Worm (Caenorhabditis elegans): ENCODE data around the gene C07A9.12.

Gene C07A9.12

ce11 chrIII:9697886-9698285 lies 29.5 kb downstream of the C07A9.12 start:
- TF ChIP-seq nhr-129 (tag; optimal IDR thresholded peaks at IDR 0.05) (peak; percentile 21), sma-3 (GFP tag; optimal IDR thresholded peaks at IDR 0.05) (no peak)

ce11 chrIII:9697323-9697722 lies 30.0 kb downstream of the C07A9.12 start:
- TF ChIP-seq sma-9 (GFP tag; optimal IDR thresholded peaks at IDR 0.05) (peak; percentile 55), sma-9 (tag; optimal IDR thresholded peaks at IDR 0.05) (no peak), nhr-129 (tag; optimal IDR thresholded peaks at IDR 0.05) (peak; percentile 84), unc-55 (GFP tag; optimal IDR thresholded peaks at IDR 0.05) (peak; percentile 48), crh-2 (tag; optimal IDR thresholded peaks at IDR 0.05) (peak; percentile 70), C34F6.9 (tag; optimal IDR thresholded peaks at IDR 0.05) (peak; percentile 67), skn-1 (tag; optimal IDR thresholded peaks at IDR 0.05) (no peak), lsy-2 (tag; optimal IDR thresholded peaks at IDR 0.05) (peak; percentile 34 to 59), ztf-11 (tag; optimal IDR thresholded peaks at IDR 0.05) (no peak), mbf-1 (tag; optimal IDR thresholded peaks at IDR 0.05) (no peak), fos-1 (tag; optimal IDR thresholded peaks at IDR 0.05) (peak; percentile 89), lin-13 (GFP tag; optimal IDR thresholded peaks at IDR 0.05) (peak; percentile 12), zag-1 (tag; optimal IDR thresholded peaks at IDR 0.05) (peak; percentile 16), lin-11 (tag; optimal IDR thresholded peaks at IDR 0.05) (peak; percentile 19), F13H6.1 (tag; optimal IDR thresholded peaks at IDR 0.05) (peak; percentile 76), nhr-25 (tag; optimal IDR thresholded peaks at IDR 0.05) (peak; percentile 21), nhr-6 (tag; optimal IDR thresholded peaks at IDR 0.05) (no peak), mdl-1 (tag; optimal IDR thresholded peaks at IDR 0.05) (peak in 1 of 2 experiments; percentile 64), egl-27 (tag; optimal IDR thresholded peaks at IDR 0.05) (no peak)

- TF ChIP-seq R02D3.7 (tag; optimal IDR thresholded peaks at IDR 0.05): no peak
- TF ChIP-seq snpc-4 (tag; optimal IDR thresholded peaks at IDR 0.05): no peak
- no peak for TF ChIP-seq blmp-1 (tag; optimal IDR thresholded peaks at IDR 0.05; ENCODE audit: insufficient read depth)
- no peak for TF ChIP-seq sma-3 (GFP tag; optimal IDR thresholded peaks at IDR 0.05)
- TF ChIP-seq crh-2 (tag; optimal IDR thresholded peaks at IDR 0.05): no peak
- TF ChIP-seq sem-4 (tag; optimal IDR thresholded peaks at IDR 0.05): no peak
- no peak for TF ChIP-seq peb-1 (tag; optimal IDR thresholded peaks at IDR 0.05)
- no peak for TF ChIP-seq nhr-25 (tag; optimal IDR thresholded peaks at IDR 0.05)
- TF ChIP-seq nhr-21 (tag; optimal IDR thresholded peaks at IDR 0.05): no peak
- TF ChIP-seq lin-13 (GFP tag; optimal IDR thresholded peaks at IDR 0.05): no peak
- no peak for TF ChIP-seq unc-62 (GFP tag; optimal IDR thresholded peaks at IDR 0.05)
- TF ChIP-seq ceh-16 (tag; optimal IDR thresholded peaks at IDR 0.05): no peak
- TF ChIP-seq skn-1 (tag; optimal IDR thresholded peaks at IDR 0.05): no peak
- no peak for TF ChIP-seq lin-11 (tag; optimal IDR thresholded peaks at IDR 0.05)
- no peak for TF ChIP-seq zag-1 (tag; optimal IDR thresholded peaks at IDR 0.05)
- no peak for TF ChIP-seq ztf-4 (tag; optimal IDR thresholded peaks at IDR 0.05)
- TF ChIP-seq mbf-1 (tag; optimal IDR thresholded peaks at IDR 0.05): no peak
- TF ChIP-seq mdl-1 (tag; optimal IDR thresholded peaks at IDR 0.05): no peak
- TF ChIP-seq lsy-2 (tag; optimal IDR thresholded peaks at IDR 0.05): no peak
Measured at ce11 chrIII:9696417-9696816, 30.9 kb downstream of the C07A9.12 start, which contains the start of gene bud-31. bud-31 (minus strand) TSS chrIII:9696517.

ce11 chrIII:9695379-9695778 lies 32.0 kb downstream of the C07A9.12 start:
- TF ChIP-seq gmeb-1 (tag; optimal IDR thresholded peaks at IDR 0.05): peak; percentile 21
- TF ChIP-seq nhr-237 (tag; optimal IDR thresholded peaks at IDR 0.05): no peak
- no peak for TF ChIP-seq alr-1 (tag; optimal IDR thresholded peaks at IDR 0.05)
- TF ChIP-seq sma-3 (GFP tag; optimal IDR thresholded peaks at IDR 0.05): no peak
- TF ChIP-seq ztf-1 (GFP tag; conservative IDR thresholded peaks at IDR 0.05): no peak
- no peak for TF ChIP-seq sem-4 (tag; optimal IDR thresholded peaks at IDR 0.05)
- TF ChIP-seq C34F6.9 (tag; optimal IDR thresholded peaks at IDR 0.05): peak; percentile 59
- peak in 1 of 2 experiments; percentile 55 for TF ChIP-seq lsy-2 (tag; optimal IDR thresholded peaks at IDR 0.05)
- TF ChIP-seq unc-55 (GFP tag; optimal IDR thresholded peaks at IDR 0.05): peak; percentile 65
- no peak for TF ChIP-seq egl-27 (tag; optimal IDR thresholded peaks at IDR 0.05)
- TF ChIP-seq nhr-25 (tag; optimal IDR thresholded peaks at IDR 0.05): no peak
- no peak for TF ChIP-seq lin-39 (tag; optimal IDR thresholded peaks at IDR 0.05)

- no peak for TF ChIP-seq Y55F3AM.14 (GFP tag; optimal IDR thresholded peaks at IDR 0.05)
- no peak for TF ChIP-seq ztf-11 (tag; optimal IDR thresholded peaks at IDR 0.05)
- TF ChIP-seq crh-2 (tag; optimal IDR thresholded peaks at IDR 0.05): no peak
- no peak for TF ChIP-seq gmeb-1 (tag; optimal IDR thresholded peaks at IDR 0.05)
- TF ChIP-seq ztf-1 (GFP tag; conservative IDR thresholded peaks at IDR 0.05): no peak
- no peak for TF ChIP-seq blmp-1 (tag; optimal IDR thresholded peaks at IDR 0.05; ENCODE audit: insufficient read depth)
- TF ChIP-seq F13H6.1 (tag; optimal IDR thresholded peaks at IDR 0.05): no peak
- no peak for TF ChIP-seq nhr-6 (tag; optimal IDR thresholded peaks at IDR 0.05)
- no peak for TF ChIP-seq R02D3.7 (tag; optimal IDR thresholded peaks at IDR 0.05)
- TF ChIP-seq nhr-237 (tag; optimal IDR thresholded peaks at IDR 0.05): no peak
- no peak for TF ChIP-seq ama-1 (optimal IDR thresholded peaks at IDR 0.05)
Measured at ce11 chrIII:9694474-9694873, 32.9 kb downstream of the C07A9.12 start, which contains the start of gene set-3. set-3 (minus strand) TSS chrIII:9694574.
